Fruit fly (Drosophila melanogaster): Measurements from ENCODE around the gene rogdi.

rogdi gene

DNA sequence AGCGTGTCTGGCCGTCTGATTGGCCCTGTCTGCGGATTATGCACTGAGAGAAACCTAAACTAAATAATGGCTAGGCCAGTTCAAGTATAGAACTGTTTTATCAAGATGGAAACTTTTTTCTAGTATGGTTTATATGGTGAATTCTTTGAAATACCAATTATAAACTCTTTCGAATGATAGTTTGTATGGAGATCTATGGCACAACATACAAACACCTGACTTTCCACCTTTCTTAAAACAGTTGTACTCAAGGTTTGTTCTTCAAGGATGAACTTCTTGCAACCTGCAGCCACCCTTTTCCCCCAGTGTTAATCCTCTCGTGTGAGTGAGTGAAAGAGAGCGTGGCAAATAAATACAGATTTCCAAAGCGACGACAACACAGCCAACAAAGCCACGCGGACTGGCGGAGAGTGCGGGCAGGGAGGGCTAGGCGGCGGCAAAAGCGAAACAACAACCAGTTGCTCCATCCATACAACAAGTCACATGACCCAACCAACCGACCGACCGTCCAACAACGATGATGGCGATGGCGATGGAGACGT lies 45.0 kb upstream of the rogdi start:
- TF ChIP-seq Mnt (GFP tag; optimal IDR thresholded peaks at IDR 0.05) (peak; percentile 16), CG33017 (tag; optimal IDR thresholded peaks at IDR 0.05) (peak; percentile 75), toe (GFP tag; optimal IDR thresholded peaks at IDR 0.05) (peak; percentile 69), bab1 (GFP tag; optimal IDR thresholded peaks at IDR 0.05) (no peak), CG12768 (GFP tag; optimal IDR thresholded peaks at IDR 0.05) (peak; percentile 79), Clk (GFP tag; optimal IDR thresholded peaks at IDR 0.05) (peak; percentile 59), cnc (optimal IDR thresholded peaks at IDR 0.05) (no peak), cic (GFP tag; optimal IDR thresholded peaks at IDR 0.05) (no peak), CG11617 (GFP tag; optimal IDR thresholded peaks at IDR 0.05) (peak; percentile 59), Hr96 (GFP tag; optimal IDR thresholded peaks at IDR 0.05) (peak; percentile 56), kay (GFP tag; ENCODE audit: borderline replicate concordance) (peak; percentile 82), CG5204 (GFP tag; optimal IDR thresholded peaks at IDR 0.05) (peak; percentile 87), CG7101 (tag; optimal IDR thresholded peaks at IDR 0.05) (peak; percentile 72), Crg-1 (GFP tag; optimal IDR thresholded peaks at IDR 0.05) (no peak), pad (GFP tag; optimal IDR thresholded peaks at IDR 0.05) (peak; percentile 37), ovo (GFP tag; optimal IDR thresholded peaks at IDR 0.05) (peak; percentile 3), CG14711 (tag; optimal IDR thresholded peaks at IDR 0.05) (peak; percentile 67), CG1620 (GFP tag; optimal IDR thresholded peaks at IDR 0.05) (no peak), tj (GFP tag; optimal IDR thresholded peaks at IDR 0.05) (peak; percentile 28), CG7045 (GFP tag; optimal IDR thresholded peaks at IDR 0.05) (peak; percentile 85)

- TF ChIP-seq Mnt (GFP tag; optimal IDR thresholded peaks at IDR 0.05), result no peak
- no peak for TF ChIP-seq CG1620 (GFP tag; optimal IDR thresholded peaks at IDR 0.05)
- no peak for TF ChIP-seq bab1 (GFP tag; optimal IDR thresholded peaks at IDR 0.05)
- no peak for TF ChIP-seq pad (GFP tag; optimal IDR thresholded peaks at IDR 0.05)
- no peak for TF ChIP-seq Clk (GFP tag; optimal IDR thresholded peaks at IDR 0.05)
- no peak for TF ChIP-seq CG5204 (GFP tag; optimal IDR thresholded peaks at IDR 0.05)
- TF ChIP-seq Hr96 (GFP tag; optimal IDR thresholded peaks at IDR 0.05), result no peak
- no peak for TF ChIP-seq ovo (GFP tag; optimal IDR thresholded peaks at IDR 0.05)
- no peak for TF ChIP-seq CG12768 (GFP tag; optimal IDR thresholded peaks at IDR 0.05)
- TF ChIP-seq CG11617 (GFP tag; optimal IDR thresholded peaks at IDR 0.05), result no peak
- TF ChIP-seq CG33017 (tag; optimal IDR thresholded peaks at IDR 0.05), result no peak
- no peak for TF ChIP-seq CG7101 (tag; optimal IDR thresholded peaks at IDR 0.05)
- peak; percentile 87 for TF ChIP-seq cic (GFP tag; optimal IDR thresholded peaks at IDR 0.05)
- peak; percentile 20 for TF ChIP-seq tj (GFP tag; optimal IDR thresholded peaks at IDR 0.05)
- no peak for TF ChIP-seq cnc (optimal IDR thresholded peaks at IDR 0.05)
- no peak for TF ChIP-seq Crg-1 (GFP tag; optimal IDR thresholded peaks at IDR 0.05)
- TF ChIP-seq kay (GFP tag; ENCODE audit: borderline replicate concordance), result peak; percentile 67
- no peak for TF ChIP-seq CG14711 (tag; optimal IDR thresholded peaks at IDR 0.05)
- no peak for TF ChIP-seq toe (GFP tag; optimal IDR thresholded peaks at IDR 0.05)
- TF ChIP-seq CG7045 (GFP tag; optimal IDR thresholded peaks at IDR 0.05), result no peak
These were observed 44.4 kb upstream of the rogdi start for dm6 chr3L:17004765-17005414.

dm6 chr3L:17005415-17005796 lies 43.9 kb upstream of the rogdi start:
- TF ChIP-seq bab1 (GFP tag; optimal IDR thresholded peaks at IDR 0.05) (no peak), ovo (GFP tag; optimal IDR thresholded peaks at IDR 0.05) (no peak), tj (GFP tag; optimal IDR thresholded peaks at IDR 0.05) (no peak), CG11617 (GFP tag; optimal IDR thresholded peaks at IDR 0.05) (no peak), kay (GFP tag; ENCODE audit: borderline replicate concordance) (no peak), cic (GFP tag; optimal IDR thresholded peaks at IDR 0.05) (no peak), CG7045 (GFP tag; optimal IDR thresholded peaks at IDR 0.05) (no peak), toe (GFP tag; optimal IDR thresholded peaks at IDR 0.05) (no peak), CG12768 (GFP tag; optimal IDR thresholded peaks at IDR 0.05) (no peak), CG1620 (GFP tag; optimal IDR thresholded peaks at IDR 0.05) (no peak), cnc (optimal IDR thresholded peaks at IDR 0.05) (no peak), CG7101 (tag; optimal IDR thresholded peaks at IDR 0.05) (no peak), CG33017 (tag; optimal IDR thresholded peaks at IDR 0.05) (no peak), CG14711 (tag; optimal IDR thresholded peaks at IDR 0.05) (no peak), pad (GFP tag; optimal IDR thresholded peaks at IDR 0.05) (no peak), Crg-1 (GFP tag; optimal IDR thresholded peaks at IDR 0.05) (no peak), Clk (GFP tag; optimal IDR thresholded peaks at IDR 0.05) (no peak), Hr96 (GFP tag; optimal IDR thresholded peaks at IDR 0.05) (no peak)

dm6 chr3L:17006250-17006693 lies 43.0 kb upstream of the rogdi start:
- TF ChIP-seq cic (GFP tag; optimal IDR thresholded peaks at IDR 0.05), result peak; percentile 78
- TF ChIP-seq Clk (GFP tag; optimal IDR thresholded peaks at IDR 0.05), result peak; percentile 29
- TF ChIP-seq CG12768 (GFP tag; optimal IDR thresholded peaks at IDR 0.05), result peak; percentile 47
- peak; percentile 39 for TF ChIP-seq toe (GFP tag; optimal IDR thresholded peaks at IDR 0.05)
- TF ChIP-seq Mnt (GFP tag; optimal IDR thresholded peaks at IDR 0.05), result peak; percentile 24
- no peak for TF ChIP-seq CG5204 (GFP tag; optimal IDR thresholded peaks at IDR 0.05)
- peak; percentile 15 for TF ChIP-seq ovo (GFP tag; optimal IDR thresholded peaks at IDR 0.05)
- TF ChIP-seq CG14711 (tag; optimal IDR thresholded peaks at IDR 0.05), result no peak
- TF ChIP-seq CG1620 (GFP tag; optimal IDR thresholded peaks at IDR 0.05), result peak; percentile 37

DNA sequence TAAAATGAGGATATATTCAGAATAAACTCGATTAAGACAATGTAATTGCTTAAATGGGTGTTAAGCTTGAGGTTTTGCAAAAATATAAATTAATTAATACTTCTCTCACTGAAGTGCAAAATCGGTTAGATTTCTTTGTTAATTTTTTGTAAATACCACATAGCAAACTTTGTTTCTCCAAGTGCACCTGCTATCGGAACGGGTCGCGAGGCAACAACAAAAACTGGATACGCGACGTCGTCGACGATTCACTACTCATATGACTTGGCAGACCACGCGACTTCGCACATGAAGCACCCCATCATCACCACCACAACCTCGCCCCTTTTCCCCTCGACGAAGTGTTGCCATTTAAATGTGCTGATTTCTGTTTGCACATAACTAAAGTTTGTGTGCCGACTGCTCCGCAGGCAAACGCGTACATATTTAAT lies 42.3 kb upstream of the rogdi start:
- TF ChIP-seq CG7045 (GFP tag; optimal IDR thresholded peaks at IDR 0.05) (peak; percentile 51), CG7101 (tag; optimal IDR thresholded peaks at IDR 0.05) (no peak), ovo (GFP tag; optimal IDR thresholded peaks at IDR 0.05) (peak; percentile 54), cic (GFP tag; optimal IDR thresholded peaks at IDR 0.05) (peak; percentile 92), toe (GFP tag; optimal IDR thresholded peaks at IDR 0.05) (no peak), CG11617 (GFP tag; optimal IDR thresholded peaks at IDR 0.05) (peak; percentile 7), kay (GFP tag; ENCODE audit: borderline replicate concordance) (peak; percentile 94), CG14711 (tag; optimal IDR thresholded peaks at IDR 0.05) (no peak), Hr96 (GFP tag; optimal IDR thresholded peaks at IDR 0.05) (no peak), CG12768 (GFP tag; optimal IDR thresholded peaks at IDR 0.05) (peak; percentile 63), CG1620 (GFP tag; optimal IDR thresholded peaks at IDR 0.05) (no peak), tj (GFP tag; optimal IDR thresholded peaks at IDR 0.05) (peak; percentile 75), CG5204 (GFP tag; optimal IDR thresholded peaks at IDR 0.05) (no peak), CG33017 (tag; optimal IDR thresholded peaks at IDR 0.05) (peak; percentile 46), Mnt (GFP tag; optimal IDR thresholded peaks at IDR 0.05) (peak; percentile 82), Crg-1 (GFP tag; optimal IDR thresholded peaks at IDR 0.05) (no peak), pad (GFP tag; optimal IDR thresholded peaks at IDR 0.05) (peak; percentile 16), cnc (optimal IDR thresholded peaks at IDR 0.05) (no peak), bab1 (GFP tag; optimal IDR thresholded peaks at IDR 0.05) (peak; percentile 18), Clk (GFP tag; optimal IDR thresholded peaks at IDR 0.05) (peak; percentile 54)
